Worm (Caenorhabditis elegans) whole organism, L4 larva: ENCODE measurements around the gene sdz-23.

Experiments
- F10B5.3 ChIP-seq: sonication (generic microtip); optimal IDR thresholded peaks from 2 replicates; lab custom pipeline; 2016; ENCODE audit warnings: mild to moderate bottlenecking, missing genetic modification characterization, missing compliant biosample characterization
- F37D6.2 ChIP-seq: sonication (generic microtip); optimal IDR thresholded peaks from 2 replicates; lab custom pipeline; 2016; ENCODE audit warnings: mild to moderate bottlenecking, missing genetic modification characterization, missing compliant biosample characterization
- F44E2.7 ChIP-seq: fragments of 200-800 bp; sonication (Bioruptor generic); IDR thresholded peaks from 2 replicates; pipeline ENCODE4 v2.1.2; 2022; ENCODE audit warnings: missing genetic modification characterization, missing compliant biosample characterization
- T20F7.1 ChIP-seq: fragments of 200-800 bp; sonication (Bioruptor generic); optimal IDR thresholded peaks from 2 replicates; lab custom pipeline; 2018; ENCODE audit warnings: mild to moderate bottlenecking, missing genetic modification characterization, missing compliant biosample characterization
- T26A8.4 ChIP-seq: fragments of 200-800 bp; sonication (Bioruptor generic); IDR thresholded peaks from 2 replicates; pipeline ENCODE4 v1.3.6; 2022; ENCODE audit warnings: missing genetic modification characterization, missing compliant biosample characterization
- Y105C5A.15 ChIP-seq: fragments of 200-800 bp; sonication (Bioruptor generic); IDR thresholded peaks from 2 replicates; pipeline ENCODE4 v1.3.6; 2022; ENCODE audit warnings: missing genetic modification characterization, missing compliant biosample characterization
- Y48G9A.11 ChIP-seq: fragments of 200-800 bp; sonication (Bioruptor generic); IDR thresholded peaks from 2 replicates; pipeline ENCODE4 v1.3.6; 2022; ENCODE audit warnings: missing genetic modification reagents, missing genetic modification characterization, missing compliant biosample characterization
- Y5F2A.4 ChIP-seq: fragments of 200-800 bp; sonication (Bioruptor generic); optimal IDR thresholded peaks from 2 replicates; lab custom pipeline; 2018; ENCODE audit warnings: mild to moderate bottlenecking, missing genetic modification characterization, missing compliant biosample characterization
- ZK337.2 ChIP-seq: fragments of 200-800 bp; sonication (Bioruptor generic); IDR thresholded peaks from 2 replicates; pipeline ENCODE4 v1.3.6; 2022; ENCODE audit warnings: missing genetic modification reagents, missing genetic modification characterization, missing compliant biosample characterization
- ama-1 ChIP-seq: fragments of 150-350 bp; optimal IDR thresholded peaks from 2 replicates; lab custom pipeline; 2014; ENCODE audit warnings: inconsistent platforms, mixed read lengths
- arid-1 ChIP-seq: fragments of 200-800 bp; sonication (Bioruptor generic); conservative IDR thresholded peaks from 2 replicates; pipeline ENCODE4 v1.3.6; 2022; ENCODE audit warnings: missing genetic modification reagents, missing genetic modification characterization, missing compliant biosample characterization
- attf-4 ChIP-seq: sonication (generic microtip); optimal IDR thresholded peaks from 3 replicates; lab custom pipeline; 2017; ENCODE audit warnings: missing biosample characterization, missing genetic modification characterization
- ceh-82 ChIP-seq: sonication (generic microtip); optimal IDR thresholded peaks from 2 replicates; lab custom pipeline; 2017; ENCODE audit warnings: missing biosample characterization, missing genetic modification characterization
- ces-1 ChIP-seq: fragments of 150-350 bp; sonication (generic microtip); optimal IDR thresholded peaks from 4 replicates; lab custom pipeline; 2014; ENCODE audit warnings: missing biosample characterization, missing genetic modification reagents, missing genetic modification characterization
- daf-16 ChIP-seq, 3 experiments: sonication (generic microtip); optimal IDR thresholded peaks; 2 replicates each; lab custom pipeline; 2016 to 2017; ENCODE audit warnings: missing genetic modification characterization in 3 of 3, missing genetic modification reagents in 3 of 3, mild to moderate bottlenecking in 2 of 3, missing compliant biosample characterization in 2 of 3, missing biosample characterization in 1 of 3, moderate library complexity in 1 of 3
- dmd-6 ChIP-seq: fragments of 200-800 bp; sonication (Bioruptor generic); IDR thresholded peaks from 2 replicates; pipeline ENCODE4 v1.3.6; 2022; ENCODE audit warnings: missing genetic modification reagents, missing genetic modification characterization, missing compliant biosample characterization
- dmd-9 ChIP-seq: fragments of 200-800 bp; sonication (Bioruptor generic); IDR thresholded peaks from 2 replicates; pipeline ENCODE4 v1.3.6; 2022; ENCODE audit warnings: missing genetic modification reagents, missing genetic modification characterization, missing compliant biosample characterization
- dpl-1 ChIP-seq: fragments of 150-350 bp; optimal IDR thresholded peaks from 2 replicates; lab custom pipeline; 2014; ENCODE audit warnings: missing biosample characterization, missing genetic modification reagents, missing genetic modification characterization
- hif-1 ChIP-seq, 2 experiments: sonication (generic microtip); optimal IDR thresholded peaks; 2 replicates each; lab custom pipeline; 2016 to 2017; ENCODE audit warnings: missing compliant biosample characterization in 2 of 2, missing genetic modification characterization in 2 of 2, missing genetic modification reagents in 2 of 2, missing genotype in 2 of 2, mild to moderate bottlenecking in 1 of 2
- lin-13 ChIP-seq: fragments of 150-350 bp; optimal IDR thresholded peaks from 2 replicates; lab custom pipeline; 2014; ENCODE audit warnings: missing biosample characterization, missing genetic modification reagents, missing genetic modification characterization
- lin-38 ChIP-seq: fragments of 200-800 bp; sonication (Bioruptor generic); IDR thresholded peaks from 2 replicates; pipeline ENCODE4 v1.3.6; 2022; ENCODE audit warnings: missing genetic modification reagents, missing genetic modification characterization, missing compliant biosample characterization
- madf-5 ChIP-seq, 2 experiments: fragments of 200-800 bp; sonication (Bioruptor generic); IDR thresholded peaks; 2 replicates each; pipeline ENCODE4 v1.3.6; 2022; ENCODE audit warnings: missing compliant biosample characterization in 2 of 2, missing genetic modification characterization in 2 of 2
- mdl-1 ChIP-seq, 2 experiments: fragments of 150-350 bp in 1 of 2; sonication (generic microtip) in 1 of 2; optimal IDR thresholded peaks; 2 replicates each; lab custom pipeline; 2014 to 2017; ENCODE audit warnings: missing biosample characterization in 2 of 2, missing genetic modification characterization in 2 of 2
- nhr-11 ChIP-seq: fragments of 150-350 bp; optimal IDR thresholded peaks from 2 replicates; lab custom pipeline; 2014; ENCODE audit warnings: missing biosample characterization, missing genetic modification characterization
- nhr-237 ChIP-seq: sonication (generic microtip); optimal IDR thresholded peaks from 2 replicates; lab custom pipeline; 2017; ENCODE audit warnings: missing biosample characterization, missing genetic modification characterization
- nhr-41 ChIP-seq: fragments of 200-800 bp; sonication (Bioruptor generic); IDR thresholded peaks from 2 replicates; pipeline ENCODE4 v1.3.6; 2022; ENCODE audit warnings: missing genetic modification reagents, missing genetic modification characterization, missing compliant biosample characterization
- nhr-48 ChIP-seq: sonication (generic microtip); optimal IDR thresholded peaks from 2 replicates; lab custom pipeline; 2016; ENCODE audit warnings: mild to moderate bottlenecking, missing genetic modification characterization, missing compliant biosample characterization
- nhr-6 ChIP-seq: fragments of 150-350 bp; optimal IDR thresholded peaks from 2 replicates; lab custom pipeline; 2014; ENCODE audit warnings: missing biosample characterization, missing genetic modification characterization
- pha-4 ChIP-seq, 2 experiments: fragments of 150-350 bp in 1 of 2; fragments of 200-800 bp in 1 of 2; sonication (Bioruptor generic) in 1 of 2; IDR thresholded peaks in 1 of 2; optimal IDR thresholded peaks in 1 of 2; 2 replicates each; pipeline versions ENCODE4 v1.3.6 to Lab custom; 2014 to 2022; ENCODE audit warnings: missing genetic modification characterization in 2 of 2, missing genetic modification reagents in 2 of 2, missing biosample characterization in 1 of 2, missing compliant biosample characterization in 1 of 2
- php-3 ChIP-seq: fragments of 200-800 bp; sonication (Bioruptor generic); IDR thresholded peaks from 2 replicates; pipeline ENCODE4 v1.3.6; 2022; ENCODE audit warnings: missing genetic modification reagents, missing genetic modification characterization, missing compliant biosample characterization
- skn-1 ChIP-seq: fragments of 150-350 bp; optimal IDR thresholded peaks from 2 replicates; lab custom pipeline; 2014; ENCODE audit warnings: missing biosample characterization, missing genetic modification characterization
- snpc-4 ChIP-seq: fragments of 150-350 bp; optimal IDR thresholded peaks from 2 replicates; lab custom pipeline; 2014; ENCODE audit warnings: missing biosample characterization, missing genetic modification characterization
- spr-3 ChIP-seq: fragments of 200-800 bp; sonication (Bioruptor generic); optimal IDR thresholded peaks from 2 replicates; lab custom pipeline; 2018; ENCODE audit warnings: mild to moderate bottlenecking, missing genetic modification characterization, missing compliant biosample characterization
- unc-130 ChIP-seq: sonication (generic microtip); optimal IDR thresholded peaks from 2 replicates; lab custom pipeline; 2016; ENCODE audit warnings: missing genetic modification reagents, missing genetic modification characterization, missing compliant biosample characterization
- unc-62 ChIP-seq, 3 experiments: fragments of 150-350 bp in 1 of 3; sonication (generic microtip); optimal IDR thresholded peaks in 2 of 3; peaks in 1 of 3; 1 replicate in 1 of 3; 2 replicates in 2 of 3; lab custom pipeline; 2014 to 2017; ENCODE audit warnings: missing biosample characterization in 3 of 3, missing genetic modification characterization in 3 of 3, missing genetic modification reagents in 3 of 3, missing genotype in 1 of 3
- vab-7 ChIP-seq: fragments of 200-800 bp; sonication (Bioruptor generic); IDR thresholded peaks from 2 replicates; pipeline ENCODE4 v1.3.6; 2022; ENCODE audit warnings: missing genetic modification reagents, missing genetic modification characterization, missing compliant biosample characterization
- zfp-3 ChIP-seq: fragments of 200-800 bp; sonication (Bioruptor generic); conservative IDR thresholded peaks from 2 replicates; pipeline ENCODE4 v1.3.6; 2022; ENCODE audit warnings: missing genetic modification reagents, missing genetic modification characterization, missing compliant biosample characterization
- ztf-11 ChIP-seq: fragments of 150-350 bp; optimal IDR thresholded peaks from 2 replicates; lab custom pipeline; 2014; ENCODE audit warnings: missing biosample characterization, missing genetic modification characterization
- ztf-7 ChIP-seq: fragments of 150-350 bp; optimal IDR thresholded peaks from 2 replicates; lab custom pipeline; 2014; ENCODE audit warnings: missing biosample characterization, missing genetic modification characterization

The sdz-23 gene

DNA sequence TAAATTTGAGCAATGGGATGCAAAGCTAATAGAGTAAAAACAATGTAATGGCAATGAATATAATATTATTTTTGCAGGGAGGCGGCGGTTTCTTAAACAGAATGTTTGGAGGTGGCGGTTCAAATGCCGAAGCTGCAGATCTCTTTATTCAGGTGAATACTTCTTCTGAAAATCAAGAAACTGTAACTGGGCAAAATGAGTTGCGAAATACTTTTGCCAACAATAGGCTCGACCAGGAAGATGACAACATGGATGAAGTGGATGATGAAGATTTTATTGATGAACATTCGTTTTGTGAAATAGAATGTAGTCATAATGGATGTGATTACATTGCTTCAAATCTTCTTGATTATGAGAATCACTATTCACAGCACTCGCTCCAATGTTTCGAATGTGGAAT lies 31.4 kb downstream of the sdz-23 start:
- no peak for TF ChIP-seq F37D6.2 (tag; lab: Kevin White, UChicago)
- TF ChIP-seq dpl-1 (GFP tag; lab: Kevin White, UChicago) = no peak
- TF ChIP-seq lin-38 (GFP tag; lab: Robert Waterston, UW) = no peak
- no peak for TF ChIP-seq hif-1 (tag; optimal IDR thresholded peaks at IDR 0.05; lab: Kevin White, UChicago)
- no peak for TF ChIP-seq Y48G9A.11 (GFP tag; lab: Robert Waterston, UW)
- no peak for TF ChIP-seq snpc-4
- no peak for TF ChIP-seq pha-4 (GFP tag; IDR thresholded peaks at IDR 0.05; lab: Robert Waterston, UW)
- no peak for TF ChIP-seq pha-4 (tag; optimal IDR thresholded peaks at IDR 0.05; lab: Kevin White, UChicago)
- TF ChIP-seq unc-62 (GFP tag; optimal IDR thresholded peaks at IDR 0.05 in 1 of 2; lab: Kevin White, UChicago) = no peak
- TF ChIP-seq unc-62 (tag; optimal IDR thresholded peaks at IDR 0.05; lab: Kevin White, UChicago) = no peak
- TF ChIP-seq dmd-9 (GFP tag; lab: Robert Waterston, UW) = no peak
- TF ChIP-seq, all 104 proteins: peak for 0

ce11 chrV:8131628-8132027 lies 32.2 kb downstream of the sdz-23 start:
- TF ChIP-seq arid-1 (no peak), lin-38 (GFP tag; lab: Robert Waterston, UW) (0 out of 2 replicates have a peak, but pooled peaks have one; percentile 17), lin-13 (GFP tag; lab: Kevin White, UChicago) (no peak), Y105C5A.15 (GFP tag; lab: Robert Waterston, UW) (no peak), php-3 (no peak), nhr-237 (tag; lab: Kevin White, UChicago) (no peak), F10B5.3 (no peak), Y5F2A.4 (GFP tag; lab: Kevin White, UChicago) (no peak), T26A8.4 (GFP tag; lab: Robert Waterston, UW) (peak; percentile 36; the same call in 1 of the 2 replicates), vab-7 (GFP tag; lab: Robert Waterston, UW) (no peak), unc-130 (GFP tag; lab: Kevin White, UChicago) (no peak), nhr-48 (tag; lab: Kevin White, UChicago) (no peak), T20F7.1 (GFP tag; lab: Kevin White, UChicago) (no peak), mdl-1 (tag; optimal IDR thresholded peaks at IDR 0.05; lab: Kevin White, UChicago) (no peak), ceh-82 (no peak), nhr-41 (GFP tag; lab: Robert Waterston, UW) (no peak), nhr-6 (tag; lab: Kevin White, UChicago) (no peak), spr-3 (GFP tag; lab: Kevin White, UChicago) (no peak), dmd-6 (no peak), zfp-3 (GFP tag; lab: Robert Waterston, UW) (0 out of 2 replicates have a peak, but pooled peaks have one; percentile 20), madf-5 (GFP tag; IDR thresholded peaks at IDR 0.05; lab: Robert Waterston, UW) (no peak), F44E2.7 (GFP tag; lab: Robert Waterston, UW) (no peak), ces-1 (GFP tag; lab: Kevin White, UChicago) (no peak), ztf-11 (no peak), daf-16 (GFP tag; optimal IDR thresholded peaks at IDR 0.05; lab: Kevin White, UChicago) (no peak), daf-16 (tag; optimal IDR thresholded peaks at IDR 0.05; lab: Kevin White, UChicago) (no peak), skn-1 (no peak), ZK337.2 (GFP tag; lab: Robert Waterston, UW) (no peak), ztf-7 (tag; lab: Kevin White, UChicago) (no peak), nhr-11 (tag; lab: Kevin White, UChicago) (no peak), attf-4 (tag; lab: Kevin White, UChicago) (no peak), ama-1 (lab: Kevin White, UChicago) (peak; percentile 3)
